Worm (Caenorhabditis elegans) whole organism, late embryonic: ENCODE data around the gene F07A11.1.

Experiments used
- F13H6.1 ChIP-seq: sonication (generic microtip); optimal IDR thresholded peaks from 2 replicates; lab custom pipeline; 2016; ENCODE audit warnings: missing genetic modification characterization, missing compliant biosample characterization
- ama-1 ChIP-seq: fragments of 150-350 bp; optimal IDR thresholded peaks from 2 replicates; lab custom pipeline; 2014
- dve-1 ChIP-seq: sonication (generic microtip); optimal IDR thresholded peaks from 2 replicates; lab custom pipeline; 2017; ENCODE audit warnings: antibody characterized with exemption, mild to moderate bottlenecking, missing genetic modification characterization, missing compliant biosample characterization
- elt-2 ChIP-seq: sonication (generic microtip); optimal IDR thresholded peaks from 2 replicates; lab custom pipeline; 2016; ENCODE audit warnings: missing genetic modification reagents, missing genetic modification characterization, missing compliant biosample characterization
- madf-2 ChIP-seq: sonication (generic microtip); optimal IDR thresholded peaks from 2 replicates; lab custom pipeline; 2017; ENCODE audit warnings: missing genetic modification characterization, missing compliant biosample characterization
- mec-3 ChIP-seq: sonication (generic microtip); optimal IDR thresholded peaks from 2 replicates; lab custom pipeline; 2016; ENCODE audit warnings: borderline replicate concordance, missing genetic modification characterization, missing compliant biosample characterization
- nfya-1 ChIP-seq: sonication (generic microtip); optimal IDR thresholded peaks from 2 replicates; lab custom pipeline; 2017; ENCODE audit warnings: missing genetic modification characterization, mild to moderate bottlenecking, missing compliant biosample characterization, antibody characterized with exemption, moderate library complexity
- pha-4 ChIP-seq: fragments of 150-350 bp; optimal IDR thresholded peaks from 2 replicates; lab custom pipeline; 2018; ENCODE audit warnings: missing biosample characterization, missing genetic modification reagents, missing genetic modification characterization
- rnt-1 ChIP-seq: sonication (generic microtip); optimal IDR thresholded peaks from 2 replicates; lab custom pipeline; 2016; ENCODE audit warnings: missing genetic modification characterization, missing compliant biosample characterization
- ztf-16 ChIP-seq: sonication (generic microtip); optimal IDR thresholded peaks from 2 replicates; lab custom pipeline; 2017; ENCODE audit warnings: missing genetic modification characterization, missing compliant biosample characterization

- TF ChIP-seq nfya-1 (tag; lab: Kevin White, UChicago), result no peak
- TF ChIP-seq ztf-16 (tag; lab: Kevin White, UChicago), result no peak
- TF ChIP-seq ama-1 (lab: Kevin White, UChicago), result no peak
- TF ChIP-seq madf-2 (tag; lab: Kevin White, UChicago), result no peak
- TF ChIP-seq pha-4 (tag; lab: Kevin White, UChicago), result no peak
- TF ChIP-seq dve-1 (tag; lab: Kevin White, UChicago), result no peak
- TF ChIP-seq elt-2, result no peak
- TF ChIP-seq mec-3, result no peak
- TF ChIP-seq rnt-1, result no peak
- no peak for TF ChIP-seq F13H6.1 (tag; lab: Kevin White, UChicago)
Measured at ce11 chrII:11621576-11621975, 29.7 kb upstream of the F07A11.1 start.
